Worm (Caenorhabditis elegans): Measurements from ENCODE around the gene B0304.4.

- TF ChIP-seq D1046.2 (GFP tag; IDR thresholded peaks at IDR 0.05) (no peak), lir-3 (tag; optimal IDR thresholded peaks at IDR 0.05) (no peak), ztf-11 (tag; optimal IDR thresholded peaks at IDR 0.05) (no peak), snpc-4 (tag; optimal IDR thresholded peaks at IDR 0.05) (no peak), pqm-1 (tag; optimal IDR thresholded peaks at IDR 0.05) (no peak), lsy-2 (tag; optimal IDR thresholded peaks at IDR 0.05) (no peak), jun-1 (tag; optimal IDR thresholded peaks at IDR 0.05) (no peak), aha-1 (tag) (no peak), aly-2 (tag; optimal IDR thresholded peaks at IDR 0.05) (no peak), daf-8 (GFP tag; IDR thresholded peaks at IDR 0.05) (no peak), ztf-7 (tag; optimal IDR thresholded peaks at IDR 0.05) (no peak), nhr-77 (tag; optimal IDR thresholded peaks at IDR 0.05) (no peak)
These were observed 27.8 kb upstream of the B0304.4 start, which contains the start of gene K07E1.1 for ce11 chrII:4550783-4551182.

All from whole organism, L4 larva.